Fruit fly (Drosophila melanogaster) whole organism, embryonic: ENCODE results near the gene Mst89B.

ENCODE experiments used
- Blimp-1 ChIP-seq: fragments of 200-800 bp; sonication (Bioruptor generic); optimal IDR thresholded peaks from 3 replicates; lab custom pipeline; 2018; ENCODE audit warnings: missing biosample characterization, missing genetic modification characterization, mild to moderate bottlenecking, moderate library complexity, missing genetic modification reagents
- CG10431 ChIP-seq: fragments of 200-800 bp; sonication (Bioruptor generic); optimal IDR thresholded peaks from 3 replicates; lab custom pipeline; 2018; ENCODE audit warnings: missing biosample characterization, mild to moderate bottlenecking, missing genetic modification characterization
- CG11085 ChIP-seq: fragments of 200-800 bp; sonication (Bioruptor generic); IDR thresholded peaks from 2 replicates; pipeline ENCODE4 v1.3.6; 2022; ENCODE audit warnings: missing biosample characterization, missing genetic modification characterization
- CG12236 ChIP-seq: fragments of 200-800 bp; sonication (Bioruptor generic); optimal IDR thresholded peaks from 2 replicates; lab custom pipeline; 2016; ENCODE audit warnings: missing biosample characterization, missing genetic modification characterization
- CG13123 ChIP-seq: fragments of 200-800 bp; sonication (Bioruptor generic); optimal IDR thresholded peaks from 2 replicates; lab custom pipeline; 2016; ENCODE audit warnings: missing biosample characterization, missing genetic modification characterization
- CG13287 ChIP-seq: fragments of 200-800 bp; sonication (Bioruptor generic); IDR thresholded peaks from 2 replicates; pipeline ENCODE4 v1.3.6; 2022; ENCODE audit warnings: missing biosample characterization, missing genetic modification characterization; ENCODE audit not compliant: partially characterized antibody
- CG14014 ChIP-seq: fragments of 200-800 bp; sonication (Bioruptor generic); IDR thresholded peaks from 2 replicates; pipeline ENCODE4 v1.3.6; 2022; ENCODE audit warnings: missing biosample characterization, missing genetic modification characterization
- CG18011 ChIP-seq: fragments of 200-800 bp; sonication (Bioruptor generic); optimal IDR thresholded peaks from 2 replicates; lab custom pipeline; 2017; ENCODE audit warnings: missing biosample characterization, missing genetic modification characterization, mild to moderate bottlenecking, moderate library complexity, missing genotype
- CG1832 ChIP-seq: fragments of 200-800 bp; sonication (Bioruptor generic); optimal IDR thresholded peaks from 2 replicates; lab custom pipeline; 2017; ENCODE audit warnings: missing biosample characterization, mild to moderate bottlenecking, missing genetic modification characterization, inconsistent platforms
- CG34422 ChIP-seq: fragments of 200-800 bp; sonication (Bioruptor generic); IDR thresholded peaks from 3 replicates; pipeline ENCODE4 v1.3.6; 2022; ENCODE audit warnings: missing biosample characterization, missing genetic modification characterization
- CG5180 ChIP-seq: fragments of 200-800 bp; sonication (Bioruptor generic); optimal IDR thresholded peaks from 3 replicates; lab custom pipeline; 2017; ENCODE audit warnings: missing biosample characterization, missing genetic modification characterization, mild to moderate bottlenecking, moderate library complexity, missing genetic modification reagents
- CG8089 ChIP-seq: fragments of 200-800 bp; sonication (Bioruptor generic); optimal IDR thresholded peaks from 3 replicates; lab custom pipeline; 2016; ENCODE audit warnings: missing biosample characterization, missing genetic modification characterization
- CG8281 ChIP-seq: fragments of 200-800 bp; sonication (Bioruptor generic); optimal IDR thresholded peaks from 2 replicates; lab custom pipeline; 2018; ENCODE audit warnings: missing biosample characterization, mild to moderate bottlenecking, missing genetic modification characterization, moderate library complexity
- CG9876 ChIP-seq: fragments of 200-800 bp; sonication (Bioruptor generic); optimal IDR thresholded peaks from 2 replicates; lab custom pipeline; 2016; ENCODE audit warnings: missing biosample characterization, missing genetic modification characterization
- D19A ChIP-seq: fragments of 200-800 bp; optimal IDR thresholded peaks from 3 replicates; lab custom pipeline; 2019; ENCODE audit warnings: missing biosample characterization, mild to moderate bottlenecking, missing genetic modification characterization, moderate library complexity
- Dad ChIP-seq: fragments of 200-800 bp; sonication (Bioruptor generic); optimal IDR thresholded peaks from 3 replicates; lab custom pipeline; 2016; ENCODE audit warnings: missing biosample characterization, missing genetic modification characterization
- ERR ChIP-seq: fragments of 200-800 bp; sonication (Bioruptor generic); optimal IDR thresholded peaks from 2 replicates; lab custom pipeline; 2016; ENCODE audit warnings: missing biosample characterization, missing genetic modification characterization
- Fer2 ChIP-seq: fragments of 200-800 bp; sonication (Bioruptor generic); optimal IDR thresholded peaks from 2 replicates; lab custom pipeline; 2018; ENCODE audit warnings: missing biosample characterization, mild to moderate bottlenecking, missing genetic modification characterization, moderate library complexity
- Hand ChIP-seq: fragments of 200-800 bp; sonication (Bioruptor generic); optimal IDR thresholded peaks from 2 replicates; lab custom pipeline; 2017; ENCODE audit warnings: mild to moderate bottlenecking, missing biosample characterization, missing genetic modification reagents, missing genetic modification characterization
- HmgD ChIP-seq: fragments of 200-800 bp; sonication (Bioruptor generic); optimal IDR thresholded peaks from 3 replicates; lab custom pipeline; 2016; ENCODE audit warnings: missing biosample characterization, missing genetic modification characterization
- Lpt ChIP-seq: fragments of >200 bp; optimal IDR thresholded peaks from 2 replicates; lab custom pipeline; 2018; ENCODE audit warnings: missing biosample characterization, missing genetic modification characterization
- Nf-YC ChIP-seq: fragments of 200-800 bp; optimal IDR thresholded peaks from 3 replicates; lab custom pipeline; 2019; ENCODE audit warnings: missing biosample characterization, mild to moderate bottlenecking, missing genetic modification characterization, moderate library complexity
- Oaz ChIP-seq: fragments of 200-800 bp; sonication (Bioruptor generic); IDR thresholded peaks from 2 replicates; pipeline ENCODE4 v1.3.6; 2022; ENCODE audit warnings: missing biosample characterization, missing genetic modification characterization
- Rx ChIP-seq: fragments of 200-800 bp; sonication (Bioruptor generic); IDR thresholded peaks from 2 replicates; pipeline ENCODE4 v1.3.6; 2022; ENCODE audit warnings: missing biosample characterization, missing genetic modification characterization
- Side ChIP-seq: fragments of 200-800 bp; sonication (Bioruptor generic); optimal IDR thresholded peaks from 2 replicates; lab custom pipeline; 2016; ENCODE audit warnings: missing biosample characterization, missing genetic modification characterization
- YL-1 ChIP-seq: fragments of 200-800 bp; sonication (Bioruptor generic); optimal IDR thresholded peaks from 3 replicates; lab custom pipeline; 2017; ENCODE audit warnings: missing biosample characterization, mild to moderate bottlenecking, missing genetic modification characterization
- abd-A ChIP-seq: fragments of 200-800 bp; sonication (Bioruptor generic); optimal IDR thresholded peaks from 3 replicates; lab custom pipeline; 2019; ENCODE audit warnings: missing biosample characterization, mild to moderate bottlenecking, missing genetic modification characterization, moderate library complexity
- ap ChIP-seq: fragments of 200-800 bp; sonication (Bioruptor generic); IDR thresholded peaks from 2 replicates; pipeline ENCODE4 v1.3.6; 2022; ENCODE audit warnings: missing biosample characterization, missing genetic modification characterization
- bsh ChIP-seq, 2 experiments: fragments of 200-800 bp; sonication (Bioruptor generic); optimal IDR thresholded peaks; 2 replicates each; lab custom pipeline; 2017 to 2018; ENCODE audit warnings: mild to moderate bottlenecking in 2 of 2, missing biosample characterization in 2 of 2, missing genetic modification characterization in 2 of 2, moderate library complexity in 1 of 2
- cas ChIP-seq: fragments of 200-800 bp; sonication (Bioruptor generic); IDR thresholded peaks from 2 replicates; pipeline ENCODE4 v1.3.6; 2022; ENCODE audit warnings: missing biosample characterization, missing genetic modification characterization
- da ChIP-seq: fragments of 200-800 bp; sonication (Bioruptor generic); optimal IDR thresholded peaks from 2 replicates; lab custom pipeline; 2016; ENCODE audit warnings: missing biosample characterization, missing genetic modification characterization
- disco-r ChIP-seq: fragments of 200-800 bp; sonication (Bioruptor generic); optimal IDR thresholded peaks from 2 replicates; lab custom pipeline; 2016; ENCODE audit warnings: missing biosample characterization, missing genetic modification characterization
- gfzf ChIP-seq: fragments of 200-800 bp; sonication (Bioruptor generic); optimal IDR thresholded peaks from 2 replicates; lab custom pipeline; 2016; ENCODE audit warnings: missing biosample characterization, mild to moderate bottlenecking, missing genetic modification characterization, moderate library complexity
- gro ChIP-seq: fragments of 200-800 bp; sonication (Bioruptor generic); optimal IDR thresholded peaks from 2 replicates; lab custom pipeline; 2016; ENCODE audit warnings: missing biosample characterization, missing genetic modification characterization
- kay ChIP-seq: fragments of 200-800 bp; sonication (Bioruptor generic); optimal IDR thresholded peaks from 2 replicates; lab custom pipeline; 2016; ENCODE audit warnings: missing biosample characterization, missing genetic modification characterization
- klu ChIP-seq: fragments of 200-800 bp; sonication (Bioruptor generic); IDR thresholded peaks from 2 replicates; pipeline ENCODE4 v1.3.6; 2022; ENCODE audit warnings: missing biosample characterization, missing genetic modification characterization
- knrl ChIP-seq: fragments of 200-800 bp; sonication (Bioruptor generic); IDR thresholded peaks from 3 replicates; pipeline ENCODE4 v1.3.6; 2022; ENCODE audit warnings: missing biosample characterization, missing genetic modification characterization; ENCODE audit not compliant: partially characterized antibody
- lilli ChIP-seq: fragments of 200-800 bp; sonication (Bioruptor generic); optimal IDR thresholded peaks from 3 replicates; lab custom pipeline; 2016; ENCODE audit warnings: missing biosample characterization, missing genetic modification characterization
- lola ChIP-seq, 3 experiments: fragments of >200 bp in 2 of 3; fragments of 200-800 bp in 1 of 3; sonication (Bioruptor generic) in 1 of 3; optimal IDR thresholded peaks; 2 replicates each; lab custom pipeline; 2017 to 2019; ENCODE audit warnings: missing biosample characterization in 3 of 3, missing genetic modification characterization in 3 of 3, mild to moderate bottlenecking in 1 of 3, moderate library complexity in 1 of 3
- nau ChIP-seq: fragments of 200-800 bp; sonication (Bioruptor generic); optimal IDR thresholded peaks from 3 replicates; lab custom pipeline; 2017; ENCODE audit warnings: missing biosample characterization, mild to moderate bottlenecking, missing genetic modification characterization, missing genetic modification reagents
- pita ChIP-seq: fragments of 200-800 bp; sonication (Bioruptor generic); optimal IDR thresholded peaks from 2 replicates; lab custom pipeline; 2017; ENCODE audit warnings: missing biosample characterization, mild to moderate bottlenecking, missing genetic modification characterization
- rib ChIP-seq: fragments of 200-800 bp; sonication (Bioruptor generic); IDR thresholded peaks from 2 replicates; pipeline ENCODE4 v1.3.6; 2022; ENCODE audit warnings: missing biosample characterization, missing genetic modification characterization
- row ChIP-seq: fragments of 200-800 bp; sonication (Bioruptor generic); IDR thresholded peaks from 3 replicates; pipeline ENCODE4 v1.3.6; 2022; ENCODE audit warnings: missing biosample characterization, missing genetic modification characterization
- slp2 ChIP-seq: fragments of 200-800 bp; sonication (Bioruptor generic); optimal IDR thresholded peaks from 2 replicates; lab custom pipeline; 2016; ENCODE audit warnings: missing biosample characterization, missing genetic modification characterization
- ssp ChIP-seq: fragments of 200-800 bp; sonication (Bioruptor generic); IDR thresholded peaks from 2 replicates; pipeline ENCODE4 v1.3.6; 2022; ENCODE audit warnings: missing biosample characterization, missing genetic modification characterization
- stwl ChIP-seq: fragments of 200-800 bp; sonication (Bioruptor generic); optimal IDR thresholded peaks from 3 replicates; lab custom pipeline; 2018; ENCODE audit warnings: missing biosample characterization, mild to moderate bottlenecking, missing genetic modification characterization, moderate library complexity
- tll ChIP-seq, 2 experiments: fragments of 200-800 bp in 1 of 2; fragments of >200 bp in 1 of 2; sonication (Bioruptor generic) in 1 of 2; optimal IDR thresholded peaks; 2 replicates each; lab custom pipeline; 2017 to 2019; ENCODE audit warnings: missing biosample characterization in 2 of 2, missing genetic modification characterization in 2 of 2, mild to moderate bottlenecking in 1 of 2, moderate library complexity in 1 of 2
- ttk ChIP-seq: fragments of 200-800 bp; sonication (Bioruptor generic); IDR thresholded peaks from 2 replicates; pipeline ENCODE4 v2.1.2; 2022; ENCODE audit warnings: missing biosample characterization, missing genetic modification characterization
- vfl ChIP-seq: fragments of 200-800 bp; sonication (Bioruptor generic); optimal IDR thresholded peaks from 2 replicates; lab custom pipeline; 2016; ENCODE audit warnings: missing biosample characterization, missing genetic modification characterization
- wdn ChIP-seq: fragments of 200-800 bp; sonication (Bioruptor generic); IDR thresholded peaks from 2 replicates; pipeline ENCODE4 v1.3.6; 2022; ENCODE audit warnings: missing biosample characterization, missing genetic modification characterization

Mst89B gene

DNA sequence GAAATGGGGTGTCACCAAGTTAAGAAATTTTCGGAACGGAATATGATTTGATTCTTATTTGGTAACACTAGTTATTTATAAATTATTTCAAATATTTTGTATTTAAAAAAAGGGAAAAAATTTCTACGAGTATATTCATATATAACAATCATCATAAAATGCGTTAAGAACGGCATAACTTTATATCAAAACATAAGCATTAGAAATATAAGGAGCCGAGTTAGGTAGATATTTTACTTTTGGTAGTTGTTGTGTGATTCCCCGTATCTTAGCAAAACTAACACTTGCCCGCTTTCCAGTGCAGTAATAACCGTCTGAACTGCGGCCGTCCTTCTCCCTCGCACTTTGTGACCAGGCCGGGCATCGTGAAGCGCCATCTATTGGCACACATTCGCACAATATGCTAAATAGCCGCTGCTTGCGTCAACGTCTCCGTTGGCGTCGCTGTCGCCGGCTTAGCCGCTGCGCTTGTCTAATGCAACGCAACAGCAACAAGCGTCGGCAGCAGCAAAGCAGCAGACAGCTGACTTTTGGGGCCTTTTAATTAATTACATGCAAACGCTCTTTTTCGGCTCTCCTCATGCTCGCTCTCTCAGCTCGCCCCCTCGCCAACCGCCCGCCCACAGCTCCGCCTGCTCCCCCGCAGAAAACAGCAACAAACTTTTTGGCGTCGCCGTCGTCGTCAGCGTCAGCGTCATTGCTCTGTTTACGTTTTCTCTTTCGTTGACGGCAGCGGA is 22.4 kb upstream of the Mst89B start (continued):
- no peak for TF ChIP-seq cas (GFP tag; lab: Robert Waterston, UW)
- no peak for TF ChIP-seq tll (GFP tag; optimal IDR thresholded peaks at IDR 0.05; lab: Kevin White, UChicago)
- no peak for TF ChIP-seq klu (GFP tag; lab: Robert Waterston, UW)
- TF ChIP-seq row (GFP tag; lab: Robert Waterston, UW) = no peak
- TF ChIP-seq D19A (tag; lab: Kevin White, UChicago) = no peak
- TF ChIP-seq slp2 (GFP tag; lab: Kevin White, UChicago) = no peak
- TF ChIP-seq Nf-YC (tag; lab: Kevin White, UChicago) = no peak
- no peak for TF ChIP-seq CG14014 (GFP tag; lab: Robert Waterston, UW)
- no peak for TF ChIP-seq Dad
- no peak for TF ChIP-seq disco-r
- no peak for TF ChIP-seq Lpt (GFP tag; lab: Kevin White, UChicago)
- no peak for TF ChIP-seq ssp (GFP tag; lab: Robert Waterston, UW)
- TF ChIP-seq stwl (tag; lab: Kevin White, UChicago) = no peak
- TF ChIP-seq abd-A (tag; lab: Kevin White, UChicago) = peak; percentile 63
- TF ChIP-seq HmgD (GFP tag; lab: Kevin White, UChicago) = no peak
- TF ChIP-seq lola (GFP tag; optimal IDR thresholded peaks at IDR 0.05; lab: Kevin White, UChicago) = no peak
- TF ChIP-seq CG18011 (GFP tag; lab: Kevin White, UChicago) = no peak
- TF ChIP-seq CG34422 (GFP tag; lab: Robert Waterston, UW) = peak; percentile 70; the same call in 1 of the 3 replicates
- TF ChIP-seq ttk (GFP tag; lab: Robert Waterston, UW) = no peak
- TF ChIP-seq pita (GFP tag; lab: Kevin White, UChicago) = no peak
- no peak for TF ChIP-seq da
- no peak for TF ChIP-seq CG1832 (GFP tag; lab: Kevin White, UChicago)
- no peak for TF ChIP-seq CG11085 (GFP tag; lab: Robert Waterston, UW)
- TF ChIP-seq Fer2 = no peak
- no peak for TF ChIP-seq gro (GFP tag; lab: Kevin White, UChicago)
- TF ChIP-seq bsh (GFP tag; optimal IDR thresholded peaks at IDR 0.05; lab: Kevin White, UChicago) = no peak
- TF ChIP-seq nau (GFP tag; lab: Kevin White, UChicago) = no peak
- no peak for TF ChIP-seq YL-1 (GFP tag; lab: Kevin White, UChicago)
- TF ChIP-seq Side (GFP tag; lab: Kevin White, UChicago) = no peak
- TF ChIP-seq CG8089 (GFP tag; lab: Kevin White, UChicago) = no peak
- TF ChIP-seq Hand (GFP tag; lab: Kevin White, UChicago) = no peak
- no peak for TF ChIP-seq Rx (GFP tag; lab: Robert Waterston, UW)
- no peak for TF ChIP-seq Oaz (GFP tag; lab: Robert Waterston, UW)
- TF ChIP-seq ERR (GFP tag; lab: Kevin White, UChicago) = no peak
- TF ChIP-seq Blimp-1 (GFP tag; lab: Kevin White, UChicago) = peak; percentile 51
- TF ChIP-seq CG13123 (GFP tag; lab: Kevin White, UChicago) = no peak
- no peak for TF ChIP-seq CG8281
- no peak for TF ChIP-seq knrl (GFP tag; lab: Robert Waterston, UW)
- peak; percentile 20; the same call in 1 of the 2 replicates for TF ChIP-seq CG13287
- no peak for TF ChIP-seq lilli
- 0 out of 2 replicates have a peak, but pooled peaks have one; percentile 30 for TF ChIP-seq rib (GFP tag; lab: Robert Waterston, UW)
- no peak for TF ChIP-seq CG9876 (GFP tag; lab: Kevin White, UChicago)
- TF ChIP-seq wdn (GFP tag; lab: Robert Waterston, UW) = no peak
- no peak for TF ChIP-seq CG10431
- no peak for TF ChIP-seq kay
- TF ChIP-seq CG12236 = no peak
- TF ChIP-seq vfl (GFP tag; lab: Kevin White, UChicago) = no peak
- TF ChIP-seq CG5180 = peak; percentile 28
- TF ChIP-seq ap (GFP tag; lab: Robert Waterston, UW) = no peak
- no peak for TF ChIP-seq gfzf
